Fruit fly (Drosophila melanogaster): Measurements from ENCODE around the gene CG4872.
A peak's percentile ranks its signal among the peaks of the same experiment; 100 is the strongest.

Gene CG4872

dm6 chrX:16886551-16886950, 5.4 kb downstream of the CG4872 start, which contains the start of the genes DENR and CG4880 (continued):
- TF ChIP-seq prd (optimal IDR thresholded peaks at IDR 0.05) (no peak), prd (GFP tag; IDR thresholded peaks at IDR 0.05) (no peak), HLH3B (GFP tag; IDR thresholded peaks at IDR 0.05) (no peak), Dbx (GFP tag; IDR thresholded peaks at IDR 0.05) (no peak), Camta (GFP tag; optimal IDR thresholded peaks at IDR 0.05) (no peak), BEAF-32 (GFP tag; optimal IDR thresholded peaks at IDR 0.05) (peak; percentile 74), Dp (GFP tag; optimal IDR thresholded peaks at IDR 0.05) (peak; percentile 16), sna (GFP tag; IDR thresholded peaks at IDR 0.05; ENCODE audit: partially characterized antibody) (peak; percentile 53; the same call in 1 of the 2 replicates), p53 (GFP tag; optimal IDR thresholded peaks at IDR 0.05) (no peak), Doc3 (GFP tag; IDR thresholded peaks at IDR 0.05; ENCODE audit: partially characterized antibody) (0 out of 3 replicates have a peak, but pooled peaks have one; percentile 30), sqz (GFP tag; optimal IDR thresholded peaks at IDR 0.05) (no peak), CG10321 (GFP tag; IDR thresholded peaks at IDR 0.05) (no peak), gce (GFP tag; IDR thresholded peaks at IDR 0.05) (no peak), CG12769 (tag; optimal IDR thresholded peaks at IDR 0.05) (no peak), CG12659 (GFP tag; optimal IDR thresholded peaks at IDR 0.05) (peak; percentile 6), CG43689 (GFP tag; IDR thresholded peaks at IDR 0.05) (no peak), MBD-R2 (GFP tag; IDR thresholded peaks at IDR 0.05) (peak; percentile 7; the same call in 1 of the 2 replicates), Hmr (GFP tag; optimal IDR thresholded peaks at IDR 0.05) (no peak), CG10654 (GFP tag; optimal IDR thresholded peaks at IDR 0.05) (no peak), hbn (GFP tag; IDR thresholded peaks at IDR 0.05; ENCODE audit: partially characterized antibody) (peak; percentile 42; the same call in 1 of the 2 replicates), CG17359 (tag; optimal IDR thresholded peaks at IDR 0.05) (no peak), amos (GFP tag; IDR thresholded peaks at IDR 0.05; ENCODE audit: partially characterized antibody) (peak; percentile 49), CG13287 (GFP tag; IDR thresholded peaks at IDR 0.05; ENCODE audit: partially characterized antibody) (peak; percentile 73), pzg (GFP tag; optimal IDR thresholded peaks at IDR 0.05) (peak; percentile 18), fd96Cb (tag; optimal IDR thresholded peaks at IDR 0.05) (no peak), CG9797 (GFP tag; optimal IDR thresholded peaks at IDR 0.05) (peak; percentile 10), nmo (GFP tag; optimal IDR thresholded peaks at IDR 0.05) (peak; percentile 8)

- no peak for TF ChIP-seq CG31365 (tag; optimal IDR thresholded peaks at IDR 0.05)
- no peak for TF ChIP-seq Bgb (GFP tag; IDR thresholded peaks at IDR 0.05; ENCODE audit: partially characterized antibody)
- TF ChIP-seq CG34224 (GFP tag; IDR thresholded peaks at IDR 0.05; ENCODE audit: partially characterized antibody), result no peak
- TF ChIP-seq CG7786 (GFP tag; optimal IDR thresholded peaks at IDR 0.05), result no peak
- TF ChIP-seq pho (GFP tag; optimal IDR thresholded peaks at IDR 0.05), result no peak
- TF ChIP-seq sug (tag; optimal IDR thresholded peaks at IDR 0.05), result no peak
Observed at dm6 chrX:16889510-16889909, 8.4 kb downstream of the CG4872 start, which contains the start of gene CG13002. CG13002 (plus strand) TSS chrX:16889810.

- TF ChIP-seq cas (GFP tag; IDR thresholded peaks at IDR 0.05) (no peak), CG32532 (GFP tag; IDR thresholded peaks at IDR 0.05) (no peak), CG2116 (GFP tag; optimal IDR thresholded peaks at IDR 0.05) (no peak), H2.0 (GFP tag; IDR thresholded peaks at IDR 0.05) (no peak), CG18476 (GFP tag; optimal IDR thresholded peaks at IDR 0.05) (no peak), CG14667 (GFP tag; IDR thresholded peaks at IDR 0.05) (no peak), CG17328 (GFP tag; IDR thresholded peaks at IDR 0.05) (no peak), slp2 (GFP tag; optimal IDR thresholded peaks at IDR 0.05) (no peak), gsb (GFP tag; IDR thresholded peaks at IDR 0.05) (no peak), CG33557 (GFP tag; optimal IDR thresholded peaks at IDR 0.05) (no peak), hth (optimal IDR thresholded peaks at IDR 0.05) (no peak), Taf1 (GFP tag; IDR thresholded peaks at IDR 0.05) (no peak), bbx (GFP tag; IDR thresholded peaks at IDR 0.05; ENCODE audit: partially characterized antibody) (no peak), tna (GFP tag; IDR thresholded peaks at IDR 0.05; ENCODE audit: partially characterized antibody) (no peak), CHES-1-like (GFP tag; optimal IDR thresholded peaks at IDR 0.05) (no peak), gcm (GFP tag; optimal IDR thresholded peaks at IDR 0.05) (no peak), CG11560 (tag; IDR thresholded peaks at IDR 0.05) (no peak)
Observed at dm6 chrX:16890599-16890998, 9.5 kb downstream of the CG4872 start.
